Worm (Caenorhabditis elegans) whole organism, L4 larva: Measurements from ENCODE around the gene swt-5.
A peak's percentile ranks its signal among the peaks of the same experiment; 100 is the strongest.

ENCODE experiments used
- F10B5.3 ChIP-seq: sonication (generic microtip); optimal IDR thresholded peaks from 2 replicates; lab custom pipeline; 2016; ENCODE audit warnings: mild to moderate bottlenecking, missing genetic modification characterization, missing compliant biosample characterization
- F44E2.7 ChIP-seq: fragments of 200-800 bp; sonication (Bioruptor generic); IDR thresholded peaks from 2 replicates; pipeline ENCODE4 v2.1.2; 2022; ENCODE audit warnings: missing genetic modification characterization, missing compliant biosample characterization
- F49E8.2 ChIP-seq: sonication (generic microtip); optimal IDR thresholded peaks from 2 replicates; lab custom pipeline; 2016; ENCODE audit warnings: missing compliant biosample characterization, mild to moderate bottlenecking, missing genetic modification characterization, borderline replicate concordance
- T26A8.4 ChIP-seq: fragments of 200-800 bp; sonication (Bioruptor generic); IDR thresholded peaks from 2 replicates; pipeline ENCODE4 v1.3.6; 2022; ENCODE audit warnings: missing genetic modification characterization, missing compliant biosample characterization
- Y48G9A.11 ChIP-seq: fragments of 200-800 bp; sonication (Bioruptor generic); IDR thresholded peaks from 2 replicates; pipeline ENCODE4 v1.3.6; 2022; ENCODE audit warnings: missing genetic modification reagents, missing genetic modification characterization, missing compliant biosample characterization
- Y75B8A.6 ChIP-seq: fragments of 200-800 bp; sonication (Bioruptor generic); IDR thresholded peaks from 2 replicates; pipeline ENCODE4 v1.3.6; 2022; ENCODE audit warnings: missing genetic modification reagents, missing genetic modification characterization, missing compliant biosample characterization
- ZK337.2 ChIP-seq: fragments of 200-800 bp; sonication (Bioruptor generic); IDR thresholded peaks from 2 replicates; pipeline ENCODE4 v1.3.6; 2022; ENCODE audit warnings: missing genetic modification reagents, missing genetic modification characterization, missing compliant biosample characterization
- ZK546.5 ChIP-seq, 2 experiments: sonication (generic microtip); optimal IDR thresholded peaks; 2 replicates each; lab custom pipeline; 2017; ENCODE audit warnings: missing biosample characterization in 2 of 2, missing genetic modification characterization in 2 of 2
- aha-1 ChIP-seq: fragments of 150-350 bp; peaks from one replicate; lab custom pipeline; 2014; ENCODE audit warnings: missing biosample characterization, missing genetic modification characterization
- aly-2 ChIP-seq: sonication (generic microtip); optimal IDR thresholded peaks from 2 replicates; lab custom pipeline; 2018; ENCODE audit warnings: missing biosample characterization, missing genetic modification characterization
- ama-1 ChIP-seq: fragments of 150-350 bp; optimal IDR thresholded peaks from 2 replicates; lab custom pipeline; 2014; ENCODE audit warnings: inconsistent platforms, mixed read lengths
- arid-1 ChIP-seq: fragments of 200-800 bp; sonication (Bioruptor generic); conservative IDR thresholded peaks from 2 replicates; pipeline ENCODE4 v1.3.6; 2022; ENCODE audit warnings: missing genetic modification reagents, missing genetic modification characterization, missing compliant biosample characterization
- attf-4 ChIP-seq: sonication (generic microtip); optimal IDR thresholded peaks from 3 replicates; lab custom pipeline; 2017; ENCODE audit warnings: missing biosample characterization, missing genetic modification characterization
- ceh-20 ChIP-seq: fragments of 200-800 bp; sonication (Bioruptor generic); IDR thresholded peaks from 2 replicates; pipeline ENCODE4 v1.3.6; 2022; ENCODE audit warnings: missing genetic modification reagents, missing genetic modification characterization, missing compliant biosample characterization
- ceh-32 ChIP-seq: sonication (generic microtip); optimal IDR thresholded peaks from 2 replicates; lab custom pipeline; 2016; ENCODE audit warnings: mild to moderate bottlenecking, missing genetic modification characterization, missing compliant biosample characterization; ENCODE audit not compliant: poor library complexity
- ceh-62 ChIP-seq: sonication (generic microtip); optimal IDR thresholded peaks from 2 replicates; lab custom pipeline; 2017; ENCODE audit warnings: missing biosample characterization, missing genetic modification characterization
- ctbp-1 ChIP-seq: fragments of 200-800 bp; sonication (Bioruptor generic); IDR thresholded peaks from 2 replicates; pipeline ENCODE4 v1.3.6; 2022; ENCODE audit warnings: missing genetic modification reagents, missing genetic modification characterization, missing compliant biosample characterization
- daf-12 ChIP-seq: fragments of 150-350 bp; optimal IDR thresholded peaks from 2 replicates; lab custom pipeline; 2014; ENCODE audit warnings: missing biosample characterization, missing genetic modification reagents, missing genetic modification characterization
- daf-16 ChIP-seq, 3 experiments: sonication (generic microtip); optimal IDR thresholded peaks; 2 replicates each; lab custom pipeline; 2016 to 2017; ENCODE audit warnings: missing genetic modification characterization in 3 of 3, missing genetic modification reagents in 3 of 3, mild to moderate bottlenecking in 2 of 3, missing compliant biosample characterization in 2 of 3, missing biosample characterization in 1 of 3, moderate library complexity in 1 of 3
- dmd-8 ChIP-seq: fragments of 200-800 bp; sonication (Bioruptor generic); IDR thresholded peaks from 2 replicates; pipeline ENCODE4 v1.3.6; 2022; ENCODE audit warnings: missing genetic modification characterization, missing compliant biosample characterization
- dve-1 ChIP-seq: sonication (generic microtip); optimal IDR thresholded peaks from 2 replicates; lab custom pipeline; 2017; ENCODE audit warnings: antibody characterized with exemption, mild to moderate bottlenecking, missing genetic modification characterization, missing compliant biosample characterization; ENCODE audit not compliant: insufficient read depth
- egl-27 ChIP-seq: sonication (generic microtip); optimal IDR thresholded peaks from 3 replicates; lab custom pipeline; 2017; ENCODE audit warnings: missing biosample characterization, missing genetic modification reagents, missing genetic modification characterization
- fkh-10 ChIP-seq: fragments of 150-350 bp; optimal IDR thresholded peaks from 2 replicates; lab custom pipeline; 2014; ENCODE audit warnings: missing biosample characterization, missing genetic modification reagents, missing genetic modification characterization
- hif-1 ChIP-seq, 2 experiments: sonication (generic microtip); optimal IDR thresholded peaks; 2 replicates each; lab custom pipeline; 2016 to 2017; ENCODE audit warnings: missing compliant biosample characterization in 2 of 2, missing genetic modification characterization in 2 of 2, missing genetic modification reagents in 2 of 2, missing genotype in 2 of 2, mild to moderate bottlenecking in 1 of 2
- jun-1 ChIP-seq: fragments of 150-350 bp; optimal IDR thresholded peaks from 2 replicates; lab custom pipeline; 2014; ENCODE audit warnings: missing biosample characterization, missing genetic modification reagents, missing genetic modification characterization
- lim-7 ChIP-seq: fragments of 200-800 bp; sonication (Bioruptor generic); IDR thresholded peaks from 2 replicates; pipeline ENCODE4 v1.3.6; 2022; ENCODE audit warnings: missing genetic modification characterization, missing compliant biosample characterization
- lin-1 ChIP-seq: fragments of 200-800 bp; sonication (Bioruptor generic); IDR thresholded peaks from 2 replicates; pipeline ENCODE4 v1.3.6; 2022; ENCODE audit warnings: missing genetic modification reagents, missing genetic modification characterization, missing compliant biosample characterization
- lin-13 ChIP-seq: fragments of 150-350 bp; optimal IDR thresholded peaks from 2 replicates; lab custom pipeline; 2014; ENCODE audit warnings: missing biosample characterization, missing genetic modification reagents, missing genetic modification characterization
- lin-39 ChIP-seq: fragments of 150-350 bp; optimal IDR thresholded peaks from 2 replicates; lab custom pipeline; 2014; ENCODE audit warnings: missing biosample characterization, missing genetic modification reagents, missing genetic modification characterization
- lir-3 ChIP-seq: sonication (generic microtip); optimal IDR thresholded peaks from 2 replicates; lab custom pipeline; 2016; ENCODE audit warnings: mild to moderate bottlenecking, missing genetic modification characterization, missing compliant biosample characterization
- lsy-2 ChIP-seq, 2 experiments: fragments of 150-350 bp in 1 of 2; sonication (generic microtip) in 1 of 2; optimal IDR thresholded peaks; 2 replicates each; lab custom pipeline; 2014 to 2017; ENCODE audit warnings: missing biosample characterization in 2 of 2, missing genetic modification characterization in 2 of 2
- madf-5 ChIP-seq, 2 experiments: fragments of 200-800 bp; sonication (Bioruptor generic); IDR thresholded peaks; 2 replicates each; pipeline ENCODE4 v1.3.6; 2022; ENCODE audit warnings: missing compliant biosample characterization in 2 of 2, missing genetic modification characterization in 2 of 2
- mdl-1 ChIP-seq, 2 experiments: fragments of 150-350 bp in 1 of 2; sonication (generic microtip) in 1 of 2; optimal IDR thresholded peaks; 2 replicates each; lab custom pipeline; 2014 to 2017; ENCODE audit warnings: missing biosample characterization in 2 of 2, missing genetic modification characterization in 2 of 2
- nhr-10 ChIP-seq: fragments of 150-350 bp; optimal IDR thresholded peaks from 2 replicates; lab custom pipeline; 2014; ENCODE audit warnings: missing biosample characterization, missing genetic modification characterization
- nhr-111 ChIP-seq: fragments of 200-800 bp; sonication (Bioruptor generic); optimal IDR thresholded peaks from 2 replicates; lab custom pipeline; 2018; ENCODE audit warnings: mild to moderate bottlenecking, missing genetic modification characterization, missing compliant biosample characterization
- nhr-28 ChIP-seq: fragments of 150-350 bp; optimal IDR thresholded peaks from 2 replicates; lab custom pipeline; 2014; ENCODE audit warnings: missing biosample characterization, missing genetic modification characterization
- nhr-41 ChIP-seq: fragments of 200-800 bp; sonication (Bioruptor generic); IDR thresholded peaks from 2 replicates; pipeline ENCODE4 v1.3.6; 2022; ENCODE audit warnings: missing genetic modification reagents, missing genetic modification characterization, missing compliant biosample characterization
- nhr-48 ChIP-seq: sonication (generic microtip); optimal IDR thresholded peaks from 2 replicates; lab custom pipeline; 2016; ENCODE audit warnings: mild to moderate bottlenecking, missing genetic modification characterization, missing compliant biosample characterization
- pha-4 ChIP-seq, 2 experiments: fragments of 150-350 bp in 1 of 2; fragments of 200-800 bp in 1 of 2; sonication (Bioruptor generic) in 1 of 2; IDR thresholded peaks in 1 of 2; optimal IDR thresholded peaks in 1 of 2; 2 replicates each; pipeline versions ENCODE4 v1.3.6 to Lab custom; 2014 to 2022; ENCODE audit warnings: missing genetic modification characterization in 2 of 2, missing genetic modification reagents in 2 of 2, missing biosample characterization in 1 of 2, missing compliant biosample characterization in 1 of 2
- php-3 ChIP-seq: fragments of 200-800 bp; sonication (Bioruptor generic); IDR thresholded peaks from 2 replicates; pipeline ENCODE4 v1.3.6; 2022; ENCODE audit warnings: missing genetic modification reagents, missing genetic modification characterization, missing compliant biosample characterization
- rbr-2 ChIP-seq: sonication (generic microtip); optimal IDR thresholded peaks from 2 replicates; lab custom pipeline; 2016; ENCODE audit warnings: missing genotype, missing genetic modification characterization, missing compliant biosample characterization
- sdz-12 ChIP-seq: fragments of 200-800 bp; sonication (Bioruptor generic); optimal IDR thresholded peaks from 2 replicates; lab custom pipeline; 2018; ENCODE audit warnings: mild to moderate bottlenecking, missing genetic modification characterization, missing compliant biosample characterization
- set-16 ChIP-seq: fragments of 200-800 bp; sonication (Bioruptor generic); IDR thresholded peaks from 2 replicates; pipeline ENCODE4 v1.3.6; 2022; ENCODE audit warnings: missing genetic modification reagents, missing genetic modification characterization, missing compliant biosample characterization
- skn-1 ChIP-seq: fragments of 150-350 bp; optimal IDR thresholded peaks from 2 replicates; lab custom pipeline; 2014; ENCODE audit warnings: missing biosample characterization, missing genetic modification characterization
- snpc-4 ChIP-seq: fragments of 150-350 bp; optimal IDR thresholded peaks from 2 replicates; lab custom pipeline; 2014; ENCODE audit warnings: missing biosample characterization, missing genetic modification characterization
- spr-3 ChIP-seq: fragments of 200-800 bp; sonication (Bioruptor generic); optimal IDR thresholded peaks from 2 replicates; lab custom pipeline; 2018; ENCODE audit warnings: mild to moderate bottlenecking, missing genetic modification characterization, missing compliant biosample characterization
- tag-97 ChIP-seq: fragments of 200-800 bp; sonication (Bioruptor generic); IDR thresholded peaks from 2 replicates; pipeline ENCODE4 v1.3.6; 2022; ENCODE audit warnings: missing genetic modification characterization, missing compliant biosample characterization
- unc-130 ChIP-seq: sonication (generic microtip); optimal IDR thresholded peaks from 2 replicates; lab custom pipeline; 2016; ENCODE audit warnings: missing genetic modification reagents, missing genetic modification characterization, missing compliant biosample characterization
- unc-62 ChIP-seq, 3 experiments: fragments of 150-350 bp in 1 of 3; sonication (generic microtip); optimal IDR thresholded peaks in 2 of 3; peaks in 1 of 3; 1 replicate in 1 of 3; 2 replicates in 2 of 3; lab custom pipeline; 2014 to 2017; ENCODE audit warnings: missing biosample characterization in 3 of 3, missing genetic modification characterization in 3 of 3, missing genetic modification reagents in 3 of 3, missing genotype in 1 of 3
- zfp-2 ChIP-seq: sonication (generic microtip); optimal IDR thresholded peaks from 2 replicates; lab custom pipeline; 2016; ENCODE audit warnings: mild to moderate bottlenecking, missing genetic modification characterization, missing compliant biosample characterization
- zip-2 ChIP-seq: fragments of 150-350 bp; optimal IDR thresholded peaks from 2 replicates; lab custom pipeline; 2014; ENCODE audit warnings: missing biosample characterization, missing genetic modification characterization

swt-5 gene

ce11 chrV:9549459-9549858 lies 48.3 kb downstream of the swt-5 start, which contains the start of gene nstp-10 (continued):
- TF ChIP-seq pha-4 (GFP tag; IDR thresholded peaks at IDR 0.05; lab: Robert Waterston, UW) (no peak), pha-4 (tag; optimal IDR thresholded peaks at IDR 0.05; lab: Kevin White, UChicago) (peak; percentile 8), attf-4 (no peak), ceh-20 (no peak), spr-3 (no peak), dmd-8 (GFP tag; lab: Robert Waterston, UW) (no peak), ceh-32 (tag; lab: Kevin White, UChicago) (no peak), hif-1 (tag; optimal IDR thresholded peaks at IDR 0.05; lab: Kevin White, UChicago) (no peak), ZK546.5 (tag; optimal IDR thresholded peaks at IDR 0.05; lab: Kevin White, UChicago) (no peak), arid-1 (GFP tag; lab: Robert Waterston, UW) (0 out of 2 replicates have a peak, but pooled peaks have one; percentile 33), nhr-28 (no peak), zfp-2 (tag; lab: Kevin White, UChicago) (no peak), php-3 (GFP tag; lab: Robert Waterston, UW) (no peak), nhr-48 (tag; lab: Kevin White, UChicago) (no peak), mdl-1 (tag; optimal IDR thresholded peaks at IDR 0.05; lab: Kevin White, UChicago) (no peak), ctbp-1 (no peak), ZK337.2 (GFP tag; lab: Robert Waterston, UW) (peak; percentile 44; the same call in 1 of the 2 replicates), ama-1 (lab: Kevin White, UChicago) (no peak), aha-1 (tag; lab: Kevin White, UChicago) (peak; percentile 94), skn-1 (tag; lab: Kevin White, UChicago) (no peak), snpc-4 (tag; lab: Kevin White, UChicago) (no peak), dve-1 (tag; lab: Kevin White, UChicago) (peak; percentile 48), lir-3 (tag; lab: Kevin White, UChicago) (no peak), F44E2.7 (GFP tag; lab: Robert Waterston, UW) (no peak), unc-130 (GFP tag; lab: Kevin White, UChicago) (peak; percentile 93), unc-62 (GFP tag; optimal IDR thresholded peaks at IDR 0.05 in 1 of 2; lab: Kevin White, UChicago) (no peak), unc-62 (tag; optimal IDR thresholded peaks at IDR 0.05; lab: Kevin White, UChicago) (no peak), daf-16 (GFP tag; optimal IDR thresholded peaks at IDR 0.05; lab: Kevin White, UChicago) (no peak), daf-16 (tag; optimal IDR thresholded peaks at IDR 0.05; lab: Kevin White, UChicago) (peak; percentile 7), set-16 (no peak), rbr-2 (tag; lab: Kevin White, UChicago) (no peak), nhr-41 (GFP tag; lab: Robert Waterston, UW) (no peak), zip-2 (tag; lab: Kevin White, UChicago) (no peak), Y75B8A.6 (GFP tag; lab: Robert Waterston, UW) (no peak), lin-1 (GFP tag; lab: Robert Waterston, UW) (no peak), F10B5.3 (tag; lab: Kevin White, UChicago) (no peak), madf-5 (GFP tag; IDR thresholded peaks at IDR 0.05; lab: Robert Waterston, UW) (no peak), nhr-10 (tag; lab: Kevin White, UChicago) (no peak), jun-1 (tag; lab: Kevin White, UChicago) (no peak), egl-27 (no peak), lsy-2 (tag; optimal IDR thresholded peaks at IDR 0.05; lab: Kevin White, UChicago) (peak in 1 of 2 experiments; percentile 84), Y48G9A.11 (peak; percentile 83), nhr-111 (no peak), lin-39 (tag; lab: Kevin White, UChicago) (no peak), ceh-62 (no peak), lin-13 (GFP tag; lab: Kevin White, UChicago) (peak; percentile 34), aly-2 (tag; lab: Kevin White, UChicago) (no peak), lim-7 (GFP tag; lab: Robert Waterston, UW) (0 out of 2 replicates have a peak, but pooled peaks have one; percentile 9), fkh-10 (GFP tag; lab: Kevin White, UChicago) (no peak), F49E8.2 (tag; lab: Kevin White, UChicago) (peak; percentile 94), tag-97 (GFP tag; lab: Robert Waterston, UW) (no peak), sdz-12 (GFP tag; lab: Kevin White, UChicago) (no peak), T26A8.4 (GFP tag; lab: Robert Waterston, UW) (no peak), daf-12 (no peak)
